Fruit fly (Drosophila melanogaster) ovary, adult (tissue): ENCODE measurements around the gene CG43902.

Experiments
- CG17801 ChIP-seq: fragments of 200-800 bp; optimal IDR thresholded peaks from 2 replicates; lab custom pipeline; 2019; ENCODE audit warnings: missing biosample characterization, mild to moderate bottlenecking, missing genetic modification characterization, moderate library complexity; ENCODE audit not compliant: partially characterized antibody

Gene CG43902

DNA sequence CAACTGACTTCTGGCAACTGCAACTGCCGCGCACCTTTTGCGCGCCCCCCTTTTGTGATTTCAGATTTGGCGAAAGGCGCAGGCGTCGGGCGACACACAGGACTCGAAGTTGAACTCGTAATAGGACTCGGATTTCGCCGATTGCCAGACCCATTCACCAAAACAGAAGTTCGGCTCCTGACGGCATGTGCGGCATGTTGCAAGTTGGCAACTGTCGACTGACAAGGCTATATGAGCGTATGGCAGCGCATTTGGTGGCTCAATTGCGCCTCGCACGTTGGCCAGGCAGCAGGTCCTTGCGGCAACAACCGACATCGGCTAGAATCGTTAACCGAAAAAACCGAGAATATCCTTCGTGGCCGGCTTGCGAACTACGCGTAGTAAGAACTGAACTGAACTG, at the start of gene CG43902:
Gene CG43902, plus strand, starts transcription at position 260 of the 400 bp plus-strand sequence.
- TF ChIP-seq CG17801 (GFP tag; lab: Kevin White, UChicago), result no peak

DNA sequence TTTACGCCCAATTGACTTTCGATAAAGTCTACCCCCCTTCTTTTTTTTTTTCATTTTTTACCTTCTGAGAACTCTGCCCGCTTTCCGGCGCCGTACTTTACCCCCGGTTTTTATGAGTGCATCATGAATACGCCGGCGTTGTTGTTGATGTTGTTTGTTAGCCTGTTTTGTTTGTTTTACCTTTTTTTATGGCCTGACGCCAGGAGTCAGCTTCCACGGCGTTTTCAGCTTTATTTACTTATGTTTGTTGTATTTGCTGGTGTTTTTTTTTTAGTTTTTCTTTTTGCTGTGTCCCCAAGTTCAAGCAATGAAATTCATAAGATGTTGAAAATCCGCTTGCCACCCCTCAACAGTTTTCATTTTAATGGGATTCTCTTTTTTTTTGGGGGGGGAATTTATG, 47.3 kb upstream of the CG43902 start:
- TF ChIP-seq CG17801 (GFP tag; lab: Kevin White, UChicago), result no peak

DNA sequence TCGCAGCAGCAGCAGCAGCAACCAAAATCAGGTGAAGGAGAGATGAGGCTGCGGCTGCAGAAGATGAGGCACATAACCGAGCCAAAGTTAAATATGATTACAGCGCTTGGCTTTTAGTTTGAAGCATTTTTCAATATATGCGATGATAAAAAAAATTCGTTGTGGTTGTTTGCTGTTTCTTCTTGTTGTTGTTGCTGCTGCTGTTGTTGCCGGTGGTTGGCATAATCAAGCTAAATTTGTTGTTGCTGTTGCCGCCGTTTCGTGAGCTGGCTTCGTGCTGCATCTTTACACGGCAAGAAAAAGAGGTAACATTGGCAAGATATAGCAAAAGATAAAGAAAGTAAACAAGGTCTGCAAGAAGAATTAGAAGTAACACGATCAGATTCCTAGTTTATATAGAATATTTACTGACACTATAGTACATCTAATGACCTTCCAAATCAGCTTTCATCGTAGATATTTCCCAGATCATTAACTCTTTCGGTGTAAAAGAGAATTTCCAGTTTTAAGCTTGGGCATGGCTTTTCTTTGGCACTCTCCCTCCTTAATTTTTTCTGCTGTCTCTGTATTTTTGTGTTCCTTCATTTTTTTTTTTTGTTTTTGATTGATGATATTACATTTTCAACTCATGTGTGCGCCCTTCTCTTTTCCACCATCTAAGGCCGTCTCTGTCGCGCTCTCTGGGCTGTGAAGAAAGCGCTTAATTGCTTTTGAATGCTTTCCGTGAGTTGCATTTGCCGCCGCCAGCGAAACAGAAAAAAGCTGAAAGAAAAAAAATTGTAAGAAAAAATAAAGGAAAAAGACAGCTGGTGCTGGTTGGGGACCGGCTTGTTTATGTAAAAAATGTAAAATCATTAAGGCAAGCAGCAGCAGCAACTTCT, 44.1 kb upstream of the CG43902 start:
- TF ChIP-seq CG17801 (GFP tag; lab: Kevin White, UChicago), result peak; percentile 25

DNA sequence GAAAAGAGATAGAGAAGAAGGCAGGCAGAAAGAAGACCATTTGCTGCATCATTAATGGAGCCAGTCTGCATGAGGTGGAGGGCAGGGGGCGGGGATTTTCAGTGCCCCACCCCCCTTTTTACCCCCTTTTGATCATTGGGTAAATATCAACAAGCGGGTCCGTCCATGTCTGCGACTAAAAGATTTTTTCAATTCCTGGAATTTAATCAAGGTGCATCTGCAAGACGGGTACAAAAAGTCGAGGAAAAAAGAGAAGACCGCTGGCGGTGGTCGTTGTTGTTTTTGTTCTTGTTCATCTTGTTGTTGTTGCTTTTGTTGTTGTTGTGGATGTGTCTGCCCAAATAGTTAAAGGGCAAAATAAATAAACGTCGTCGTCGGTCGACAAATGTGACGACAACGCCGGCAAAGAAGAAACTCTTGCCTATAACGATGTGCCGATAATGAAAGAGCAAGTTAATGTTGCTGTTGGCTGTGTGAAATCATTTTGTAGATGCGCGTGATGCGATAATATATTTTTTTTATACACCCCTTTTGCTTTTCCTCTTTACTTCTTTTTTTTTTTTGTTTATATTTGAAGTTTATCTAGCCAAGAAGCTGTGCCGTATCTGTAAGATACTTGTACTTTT, 42.5 kb upstream of the CG43902 start:
- no peak for TF ChIP-seq CG17801 (GFP tag; lab: Kevin White, UChicago)

DNA sequence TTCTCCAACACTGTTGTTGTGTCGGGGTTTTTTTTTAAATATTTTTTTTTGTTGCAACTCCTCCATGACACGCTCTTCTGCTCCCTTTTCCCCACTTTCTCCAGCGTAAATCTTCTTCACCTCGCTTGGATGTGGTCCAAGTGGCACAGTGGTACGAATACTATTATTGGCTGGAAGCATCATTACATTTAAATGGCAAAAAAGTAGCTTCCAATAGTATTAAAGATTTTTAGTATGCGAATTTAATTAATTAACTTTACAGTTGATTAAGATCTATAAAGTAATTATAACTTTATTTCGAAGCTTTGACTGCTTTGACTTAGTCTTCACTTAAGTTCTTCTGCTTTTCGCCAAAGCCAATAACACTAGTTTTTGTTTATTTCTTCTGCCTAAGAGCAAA, 39.9 kb upstream of the CG43902 start:
- no peak for TF ChIP-seq CG17801 (GFP tag; lab: Kevin White, UChicago)

DNA sequence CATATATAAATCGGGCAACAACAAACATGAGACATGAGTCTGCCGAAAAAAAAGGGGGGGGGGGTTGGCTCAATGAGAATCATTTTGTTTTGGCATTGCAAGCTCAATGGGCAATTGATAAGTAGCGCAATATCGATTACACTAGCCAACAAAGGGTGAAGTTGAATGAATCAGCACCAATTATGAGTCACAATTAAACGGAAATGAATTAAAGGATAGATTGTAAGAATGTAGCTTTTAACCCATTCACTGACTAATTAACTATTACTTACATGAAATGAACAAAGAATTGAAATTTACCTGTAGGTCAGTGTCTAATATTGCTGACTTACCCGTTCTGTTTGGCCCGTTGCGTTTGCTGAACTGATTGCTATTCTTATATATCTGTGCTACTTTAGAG, 32.6 kb upstream of the CG43902 start:
- peak; percentile 86 for TF ChIP-seq CG17801 (GFP tag; lab: Kevin White, UChicago)

DNA sequence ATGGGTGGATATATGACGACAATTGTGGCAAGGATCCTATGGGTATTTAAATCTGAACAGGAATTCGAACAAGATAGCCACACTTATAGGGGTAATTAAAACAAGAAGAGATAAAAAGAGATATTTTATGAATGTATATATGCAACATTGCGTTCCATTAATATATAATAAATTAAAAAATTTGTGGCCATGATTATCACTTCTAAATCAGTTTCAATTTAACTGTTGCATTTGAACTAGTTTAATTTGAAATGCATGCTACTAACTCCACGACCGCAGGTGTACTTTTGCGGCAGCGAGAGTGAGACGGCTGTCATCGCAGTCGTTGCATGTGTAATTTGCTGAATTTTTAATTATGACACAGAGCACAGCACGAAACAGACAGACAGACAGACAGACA, 31.0 kb upstream of the CG43902 start:
- no peak for TF ChIP-seq CG17801 (GFP tag; lab: Kevin White, UChicago)

DNA sequence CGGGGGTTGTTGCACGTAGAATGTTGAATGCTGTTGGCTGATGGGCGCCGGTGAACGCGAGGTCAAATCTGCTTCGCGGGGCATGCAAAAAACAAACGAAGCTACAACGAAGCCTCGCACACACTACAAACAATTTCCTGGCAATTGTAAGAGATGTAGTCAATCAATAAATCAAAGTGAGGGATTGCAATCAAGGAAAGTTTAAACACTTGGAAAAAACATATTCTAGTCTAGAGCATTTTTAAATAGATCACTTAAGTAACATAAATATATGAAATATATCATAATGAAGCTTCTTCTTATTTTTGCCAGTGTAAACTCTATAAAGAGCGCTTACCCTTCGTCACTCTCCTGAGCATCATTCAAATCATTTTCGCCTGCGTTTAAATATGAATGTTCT, 20.6 kb upstream of the CG43902 start:
- TF ChIP-seq CG17801 (GFP tag; lab: Kevin White, UChicago), result no peak

DNA sequence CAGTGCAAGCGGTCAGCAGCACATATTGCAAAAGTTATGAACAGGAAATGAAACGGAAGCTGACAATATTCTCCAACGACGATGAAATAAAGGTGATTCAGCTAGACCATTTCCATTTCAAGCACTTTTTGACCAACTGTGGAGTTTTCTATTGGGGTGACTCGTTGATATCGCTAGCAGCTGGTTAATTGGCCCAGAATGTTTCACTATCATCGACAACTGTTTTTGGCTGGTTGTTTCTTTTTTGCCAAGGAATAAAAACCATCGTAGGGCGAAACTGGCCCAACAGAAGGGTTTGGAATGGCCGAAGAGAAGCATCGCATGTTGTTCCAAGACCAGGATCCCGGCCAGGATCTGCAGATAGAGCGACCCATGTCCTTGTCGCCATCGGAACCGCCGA, 4.9 kb upstream of the CG43902 start, which contains the start of gene CG12645:
Gene CG12645, plus strand, starts transcription at position 301 of the 400 bp plus-strand sequence.
- TF ChIP-seq CG17801 (GFP tag; lab: Kevin White, UChicago), result no peak

DNA sequence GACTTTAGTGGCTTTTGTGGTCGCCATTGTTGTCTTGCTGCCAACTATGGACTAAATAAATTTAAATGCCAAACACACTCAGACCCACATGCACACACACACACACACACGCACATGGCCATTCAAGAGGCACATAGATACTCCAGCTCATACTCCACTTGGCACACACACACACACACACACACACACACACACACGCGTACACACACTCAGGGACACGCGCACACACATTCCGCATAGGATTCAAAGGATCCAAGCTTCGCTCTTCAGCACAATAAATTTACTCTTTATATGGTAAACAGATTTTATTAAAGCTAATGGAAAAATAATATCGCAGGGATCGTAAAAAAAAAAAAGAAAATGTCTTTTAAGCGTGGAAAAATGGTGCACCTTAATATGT, 24.6 kb downstream of the CG43902 start:
- no peak for TF ChIP-seq CG17801 (GFP tag; lab: Kevin White, UChicago)

DNA sequence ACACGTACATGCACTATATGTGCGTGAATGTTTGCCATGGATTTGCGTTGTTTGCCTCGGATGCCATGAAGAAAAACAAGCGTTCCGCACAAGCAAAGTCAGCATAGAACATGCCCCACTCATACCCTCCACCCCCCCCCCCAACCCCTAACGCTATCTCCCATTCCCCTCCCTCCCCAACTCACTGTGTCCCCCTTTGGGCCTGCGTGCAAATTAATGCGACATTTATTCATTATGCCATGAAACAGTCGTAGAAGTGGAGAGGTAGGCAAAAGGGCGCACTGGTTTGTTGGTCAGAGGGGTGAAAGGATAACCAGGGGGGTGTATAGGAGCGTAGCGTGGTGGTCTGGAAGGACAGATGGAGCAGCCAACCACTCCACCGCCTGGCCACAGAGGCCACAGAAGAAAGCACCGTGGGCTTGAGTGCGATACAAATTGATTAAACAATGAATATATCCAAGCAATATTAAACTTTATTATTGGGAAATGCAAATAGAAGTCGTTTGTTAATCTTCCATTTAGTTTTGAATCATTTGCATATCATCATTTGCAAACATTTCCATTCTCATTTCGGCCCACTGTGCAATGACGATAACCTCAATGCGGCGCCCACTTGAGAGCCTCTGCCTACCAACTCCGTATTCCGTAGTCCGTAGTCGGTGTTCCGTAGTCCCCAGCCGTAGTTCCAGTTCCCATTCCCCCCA, 26.3 kb downstream of the CG43902 start:
- no peak for TF ChIP-seq CG17801 (GFP tag; lab: Kevin White, UChicago)

DNA sequence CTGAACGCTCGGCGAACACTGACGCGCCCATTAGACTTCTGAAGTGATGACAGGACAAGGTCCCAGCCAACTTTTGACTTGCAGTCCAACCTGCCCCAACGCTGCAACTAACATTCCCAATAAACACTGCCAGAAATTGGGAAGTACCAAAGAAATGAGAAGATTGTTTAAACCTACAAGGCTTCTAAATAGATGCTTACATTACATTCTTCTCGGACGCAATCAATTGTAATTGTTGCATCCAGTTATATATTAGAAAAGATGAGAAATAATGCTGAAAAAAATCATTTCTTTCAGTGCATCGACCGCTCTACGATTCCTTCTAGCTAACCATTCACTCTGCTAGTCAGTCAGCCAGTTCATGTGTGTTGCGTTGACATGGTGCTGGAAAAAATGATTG, 44.4 kb downstream of the CG43902 start:
- TF ChIP-seq CG17801 (GFP tag; lab: Kevin White, UChicago), result no peak

DNA sequence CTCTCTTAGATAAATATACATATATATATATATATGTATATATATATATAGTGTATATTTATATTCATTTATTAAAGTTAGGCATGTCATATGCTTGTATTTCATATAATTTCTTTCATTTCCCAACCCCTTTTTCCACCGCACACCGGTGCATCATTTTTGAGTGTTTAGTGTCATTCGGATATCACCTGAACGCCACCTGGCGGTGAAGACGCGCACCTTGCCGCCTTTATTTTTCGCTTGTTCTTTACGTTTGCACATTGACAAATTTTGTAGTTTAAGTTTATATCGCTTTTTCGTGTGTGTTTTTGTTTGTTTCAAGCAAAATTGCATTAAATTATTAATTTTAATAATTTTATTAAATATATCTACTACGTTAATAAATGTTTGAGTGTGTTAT, 47.9 kb downstream of the CG43902 start:
- no peak for TF ChIP-seq CG17801 (GFP tag; lab: Kevin White, UChicago)

DNA sequence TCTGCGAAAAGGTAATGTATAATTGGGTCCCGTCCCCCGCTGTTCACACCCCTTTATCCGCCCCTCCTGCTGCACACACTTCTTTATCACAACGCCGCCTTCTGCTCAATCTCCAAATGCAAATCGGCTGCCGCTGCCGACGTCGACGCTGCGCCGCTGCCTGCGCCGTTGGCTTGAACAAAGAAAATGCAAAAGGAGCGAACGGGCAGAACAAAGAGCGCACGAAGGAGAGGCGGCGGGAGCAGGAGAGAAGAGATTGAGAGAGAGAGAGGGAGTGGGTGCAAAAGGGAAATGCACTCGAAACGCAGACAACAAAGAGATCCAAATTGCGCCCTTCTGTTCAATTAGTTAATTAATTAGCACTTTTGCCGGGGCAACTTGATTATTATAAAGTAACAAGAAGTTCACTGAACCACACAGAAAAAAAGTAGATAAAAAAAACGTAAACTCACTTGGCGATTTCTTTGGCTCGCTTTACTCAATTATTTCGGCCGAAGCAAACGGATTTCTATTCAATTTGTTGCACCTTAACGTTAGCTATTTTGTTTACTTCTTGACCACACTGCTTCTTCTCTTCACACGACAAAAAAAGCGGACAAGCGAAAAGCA, 51.4 kb downstream of the CG43902 start:
- no peak for TF ChIP-seq CG17801 (GFP tag; lab: Kevin White, UChicago)

DNA sequence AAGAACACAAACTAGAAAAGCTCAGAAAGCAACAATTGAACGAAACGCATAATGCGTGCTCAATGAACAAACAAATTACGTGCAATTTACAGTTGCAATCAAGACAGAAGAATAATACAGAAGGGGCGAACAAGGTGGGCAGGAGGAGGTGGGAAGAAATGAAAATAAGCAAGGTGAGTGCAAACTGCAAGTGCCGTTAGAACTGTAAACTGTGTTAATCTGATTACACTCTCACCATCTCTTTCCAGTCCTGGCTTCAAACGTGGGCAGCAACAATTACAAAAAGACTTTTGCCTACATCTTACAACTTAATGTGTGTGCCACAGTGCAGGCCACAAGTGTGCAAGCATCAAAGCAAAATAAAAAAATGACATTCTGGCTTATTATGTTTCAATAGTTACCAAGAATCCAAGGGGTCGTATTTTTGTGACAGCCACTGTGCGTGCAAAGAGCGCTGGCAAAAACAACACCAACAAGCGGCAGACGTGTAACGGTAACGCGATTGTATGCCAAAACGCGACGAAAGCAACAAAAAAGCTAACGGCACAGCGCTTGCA, 52.2 kb downstream of the CG43902 start:
- TF ChIP-seq CG17801 (GFP tag; lab: Kevin White, UChicago), result peak; percentile 70
